Worm (Caenorhabditis elegans): Measurements from ENCODE around the gene rcs-1.

- no peak for TF ChIP-seq ztf-11 (tag; optimal IDR thresholded peaks at IDR 0.05)
- no peak for TF ChIP-seq mep-1 (tag; optimal IDR thresholded peaks at IDR 0.05)
- TF ChIP-seq nhr-12 (tag; optimal IDR thresholded peaks at IDR 0.05): no peak
Measured at ce11 chrX:8857904-8858612, 29.7 kb upstream of the rcs-1 start, which contains the start of gene C06E2.5.
